Worm (Caenorhabditis elegans) whole organism, young adult: ENCODE data around the gene C45G9.12.

Experiments used
- B0019.2 ChIP-seq: fragments of 200-800 bp; sonication (Bioruptor generic); conservative IDR thresholded peaks from 2 replicates; pipeline ENCODE4 v1.3.6; 2022; ENCODE audit warnings: missing genetic modification reagents, missing genetic modification characterization, missing compliant biosample characterization
- B0035.1 ChIP-seq: sonication (generic microtip); optimal IDR thresholded peaks from 2 replicates; lab custom pipeline; 2016; ENCODE audit warnings: missing genetic modification characterization, mild to moderate bottlenecking, missing compliant biosample characterization, missing genotype, missing genetic modification reagents
- B0261.1 ChIP-seq: sonication (generic microtip); optimal IDR thresholded peaks from 2 replicates; lab custom pipeline; 2016; ENCODE audit warnings: mild to moderate bottlenecking, missing genetic modification characterization, moderate library complexity, missing compliant biosample characterization
- D2030.7 ChIP-seq: fragments of 200-800 bp; sonication (Bioruptor generic); IDR thresholded peaks from 2 replicates; pipeline ENCODE4 v1.3.6; 2022; ENCODE audit warnings: missing genetic modification reagents, missing genetic modification characterization, missing compliant biosample characterization
- F10E7.11 ChIP-seq: sonication (generic microtip); optimal IDR thresholded peaks from 2 replicates; lab custom pipeline; 2017; ENCODE audit warnings: mild to moderate bottlenecking, missing genetic modification characterization, moderate library complexity, missing compliant biosample characterization
- F37B4.10 ChIP-seq: fragments of 200-800 bp; sonication (Bioruptor generic); IDR thresholded peaks from 2 replicates; pipeline ENCODE4 v1.3.6; 2022; ENCODE audit warnings: missing genetic modification characterization, missing compliant biosample characterization
- F52B5.7 ChIP-seq: sonication (generic microtip); optimal IDR thresholded peaks from 2 replicates; lab custom pipeline; 2016; ENCODE audit warnings: mild to moderate bottlenecking, missing genetic modification characterization, missing compliant biosample characterization
- F57C9.4 ChIP-seq: sonication (generic microtip); optimal IDR thresholded peaks from 2 replicates; lab custom pipeline; 2017; ENCODE audit warnings: mild to moderate bottlenecking, missing genetic modification characterization, missing compliant biosample characterization
- K11D2.4 ChIP-seq: fragments of 200-800 bp; sonication (Bioruptor generic); IDR thresholded peaks from 2 replicates; pipeline ENCODE4 v1.3.6; 2022; ENCODE audit warnings: missing genetic modification reagents, missing genetic modification characterization, missing compliant biosample characterization
- ZK185.1 ChIP-seq: sonication (generic microtip); optimal IDR thresholded peaks from 2 replicates; lab custom pipeline; 2016; ENCODE audit warnings: mild to moderate bottlenecking, missing genetic modification characterization, missing compliant biosample characterization; ENCODE audit not compliant: poor library complexity, severe bottlenecking
- aptf-2 ChIP-seq: fragments of 200-800 bp; sonication (Bioruptor generic); conservative IDR thresholded peaks from 2 replicates; pipeline ENCODE4 v1.3.6; 2022; ENCODE audit warnings: missing genetic modification reagents, missing genetic modification characterization, missing compliant biosample characterization
- aptf-3 ChIP-seq: fragments of 200-800 bp; sonication (Bioruptor generic); IDR thresholded peaks from 2 replicates; pipeline ENCODE4 v1.3.6; 2022; ENCODE audit warnings: missing genetic modification characterization, missing compliant biosample characterization
- attf-3 ChIP-seq: fragments of 200-800 bp; sonication (Bioruptor generic); conservative IDR thresholded peaks from 2 replicates; pipeline ENCODE4 v1.3.6; 2022; ENCODE audit warnings: missing genetic modification reagents, missing genetic modification characterization, missing compliant biosample characterization
- attf-5 ChIP-seq: fragments of 200-800 bp; sonication (Bioruptor generic); optimal IDR thresholded peaks from 2 replicates; lab custom pipeline; 2018; ENCODE audit warnings: mild to moderate bottlenecking, missing genetic modification characterization, missing compliant biosample characterization
- bed-1 ChIP-seq: fragments of 200-800 bp; sonication (Bioruptor generic); IDR thresholded peaks from 2 replicates; pipeline ENCODE4 v1.3.6; 2022; ENCODE audit warnings: missing genetic modification reagents, missing genetic modification characterization, missing compliant biosample characterization
- bed-2 ChIP-seq: fragments of 200-800 bp; sonication (Bioruptor generic); IDR thresholded peaks from 2 replicates; pipeline ENCODE4 v1.3.6; 2022; ENCODE audit warnings: missing genetic modification reagents, missing genetic modification characterization, missing compliant biosample characterization
- cebp-2 ChIP-seq: fragments of 200-800 bp; sonication (Bioruptor generic); IDR thresholded peaks from 2 replicates; pipeline ENCODE4 v1.3.6; 2022; ENCODE audit warnings: missing genetic modification characterization, missing compliant biosample characterization
- ceh-79 ChIP-seq: sonication (generic microtip); optimal IDR thresholded peaks from 2 replicates; lab custom pipeline; 2017; ENCODE audit warnings: mild to moderate bottlenecking, missing genetic modification characterization, missing compliant biosample characterization
- dpff-1 ChIP-seq: sonication (generic microtip); optimal IDR thresholded peaks from 2 replicates; lab custom pipeline; 2017; ENCODE audit warnings: mild to moderate bottlenecking, missing genetic modification characterization, missing compliant biosample characterization
- dpl-1 ChIP-seq: fragments of 150-350 bp; optimal IDR thresholded peaks from 2 replicates; lab custom pipeline; 2014; ENCODE audit warnings: missing biosample characterization, missing genetic modification reagents, missing genetic modification characterization
- egl-44 ChIP-seq: fragments of 200-800 bp; sonication (Bioruptor generic); IDR thresholded peaks from 2 replicates; pipeline ENCODE4 v1.3.6; 2022; ENCODE audit warnings: missing genetic modification reagents, missing genetic modification characterization, missing compliant biosample characterization
- ekl-4 ChIP-seq: fragments of 200-800 bp; sonication (Bioruptor generic); IDR thresholded peaks from 2 replicates; pipeline ENCODE4 v1.3.6; 2022; ENCODE audit warnings: missing genetic modification reagents, missing genetic modification characterization, missing compliant biosample characterization
- ets-4 ChIP-seq: fragments of 200-800 bp; sonication (Bioruptor generic); optimal IDR thresholded peaks from 2 replicates; lab custom pipeline; 2018; ENCODE audit warnings: mild to moderate bottlenecking, missing genetic modification characterization, missing compliant biosample characterization
- fkh-3 ChIP-seq: sonication (generic microtip); optimal IDR thresholded peaks from 2 replicates; lab custom pipeline; 2016; ENCODE audit warnings: mild to moderate bottlenecking, missing genetic modification characterization, missing compliant biosample characterization
- hmg-20 ChIP-seq: fragments of 200-800 bp; sonication (Bioruptor generic); IDR thresholded peaks from 2 replicates; pipeline ENCODE4 v1.3.6; 2022; ENCODE audit warnings: missing genetic modification reagents, missing genetic modification characterization, missing compliant biosample characterization
- hsf-1 ChIP-seq: fragments of 200-800 bp; sonication (Bioruptor generic); IDR thresholded peaks from 2 replicates; pipeline ENCODE4 v1.3.6; 2022; ENCODE audit warnings: missing genetic modification reagents, missing genetic modification characterization, missing compliant biosample characterization
- lag-1 ChIP-seq: fragments of 200-800 bp; sonication (Bioruptor generic); IDR thresholded peaks from 2 replicates; pipeline ENCODE4 v1.3.6; 2022; ENCODE audit warnings: missing genetic modification reagents, missing genetic modification characterization, missing compliant biosample characterization
- let-607 ChIP-seq, 2 experiments: fragments of 200-800 bp in 1 of 2; sonication (Bioruptor generic) in 1 of 2; sonication (generic microtip) in 1 of 2; optimal IDR thresholded peaks; 2 replicates each; lab custom pipeline; 2016 to 2018; ENCODE audit warnings: mild to moderate bottlenecking in 2 of 2, missing compliant biosample characterization in 2 of 2, missing genetic modification characterization in 2 of 2, moderate library complexity in 2 of 2, missing genotype in 1 of 2
- lin-40 ChIP-seq: sonication (generic microtip); optimal IDR thresholded peaks from 2 replicates; lab custom pipeline; 2016; ENCODE audit warnings: missing genetic modification characterization, mild to moderate bottlenecking, missing compliant biosample characterization, missing genotype, missing genetic modification reagents
- madf-3 ChIP-seq: fragments of 200-800 bp; sonication (Bioruptor generic); IDR thresholded peaks from 2 replicates; pipeline ENCODE4 v1.3.6; 2022; ENCODE audit warnings: missing genetic modification reagents, missing genetic modification characterization, missing compliant biosample characterization
- mes-4 ChIP-seq: sonication (generic microtip); optimal IDR thresholded peaks from 2 replicates; lab custom pipeline; 2016; ENCODE audit warnings: missing genotype, missing genetic modification characterization, missing compliant biosample characterization
- nfya-2 ChIP-seq: fragments of 200-800 bp; sonication (Bioruptor generic); IDR thresholded peaks from 2 replicates; pipeline ENCODE4 v1.3.6; 2022; ENCODE audit warnings: missing genetic modification reagents, missing genetic modification characterization, missing compliant biosample characterization
- nhr-120 ChIP-seq: fragments of 200-800 bp; sonication (Bioruptor generic); IDR thresholded peaks from 2 replicates; pipeline ENCODE4 v1.3.6; 2022; ENCODE audit warnings: missing genetic modification characterization, missing compliant biosample characterization
- nhr-80 ChIP-seq: sonication (generic microtip); optimal IDR thresholded peaks from 2 replicates; lab custom pipeline; 2016; ENCODE audit warnings: missing genetic modification characterization, missing compliant biosample characterization
- nhr-90 ChIP-seq: sonication (generic microtip); optimal IDR thresholded peaks from 2 replicates; lab custom pipeline; 2016; ENCODE audit warnings: missing genotype, mild to moderate bottlenecking, missing genetic modification characterization, missing compliant biosample characterization
- pbrm-1 ChIP-seq: fragments of 200-800 bp; sonication (Bioruptor generic); IDR thresholded peaks from 2 replicates; pipeline ENCODE4 v1.3.6; 2022; ENCODE audit warnings: missing genetic modification reagents, missing genetic modification characterization, missing compliant biosample characterization
- rcor-1 ChIP-seq: fragments of 200-800 bp; sonication (Bioruptor generic); IDR thresholded peaks from 2 replicates; pipeline ENCODE4 v1.3.6; 2022; ENCODE audit warnings: missing genetic modification reagents, missing genetic modification characterization, missing compliant biosample characterization
- rec-8 ChIP-seq, 2 experiments: sonication (generic microtip); optimal IDR thresholded peaks; 2 replicates each; lab custom pipeline; 2016; ENCODE audit warnings: mild to moderate bottlenecking in 2 of 2, missing genetic modification characterization in 2 of 2, missing genetic modification reagents in 2 of 2, missing genotype in 2 of 2, missing biosample characterization in 1 of 2, missing compliant biosample characterization in 1 of 2, moderate library complexity in 1 of 2
- snpc-4 ChIP-seq, 5 experiments: fragments of 150-350 bp in 1 of 5; sonication (generic microtip) in 4 of 5; optimal IDR thresholded peaks; 2 replicates each; lab custom pipeline; 2014 to 2018; ENCODE audit warnings: missing genetic modification characterization in 5 of 5, missing biosample characterization in 3 of 5, antibody characterized with exemption in 2 of 5, mild to moderate bottlenecking in 2 of 5, missing compliant biosample characterization in 2 of 5, missing genotype in 2 of 5, moderate library complexity in 2 of 5, missing genetic modification reagents in 1 of 5
- sptf-2 ChIP-seq: fragments of 200-800 bp; sonication (Bioruptor generic); optimal IDR thresholded peaks from 2 replicates; lab custom pipeline; 2018; ENCODE audit warnings: mild to moderate bottlenecking, missing genetic modification characterization, missing compliant biosample characterization
- ztf-18 ChIP-seq: sonication (generic microtip); optimal IDR thresholded peaks from 2 replicates; lab custom pipeline; 2016; ENCODE audit warnings: missing genotype, mild to moderate bottlenecking, missing genetic modification characterization, missing compliant biosample characterization
- ztf-25 ChIP-seq: fragments of 200-800 bp; sonication (Bioruptor generic); IDR thresholded peaks from 2 replicates; pipeline ENCODE4 v1.3.6; 2022; ENCODE audit warnings: missing genetic modification reagents, missing genetic modification characterization, missing compliant biosample characterization
- ztf-26 ChIP-seq: sonication (generic microtip); optimal IDR thresholded peaks from 2 replicates; lab custom pipeline; 2017; ENCODE audit warnings: missing genetic modification characterization, missing compliant biosample characterization
- ztf-28 ChIP-seq: fragments of 200-800 bp; sonication (Bioruptor generic); IDR thresholded peaks from 2 replicates; pipeline ENCODE4 v1.3.6; 2022; ENCODE audit warnings: missing genetic modification reagents, missing genetic modification characterization, missing compliant biosample characterization
- ztf-3 ChIP-seq: fragments of 200-800 bp; sonication (Bioruptor generic); optimal IDR thresholded peaks from 2 replicates; lab custom pipeline; 2018; ENCODE audit warnings: mild to moderate bottlenecking, missing genetic modification characterization, missing compliant biosample characterization
- ztf-6 ChIP-seq: fragments of 200-800 bp; sonication (Bioruptor generic); IDR thresholded peaks from 2 replicates; pipeline ENCODE4 v1.3.6; 2022; ENCODE audit warnings: missing genetic modification reagents, missing genetic modification characterization, missing compliant biosample characterization

C45G9.12 gene

DNA sequence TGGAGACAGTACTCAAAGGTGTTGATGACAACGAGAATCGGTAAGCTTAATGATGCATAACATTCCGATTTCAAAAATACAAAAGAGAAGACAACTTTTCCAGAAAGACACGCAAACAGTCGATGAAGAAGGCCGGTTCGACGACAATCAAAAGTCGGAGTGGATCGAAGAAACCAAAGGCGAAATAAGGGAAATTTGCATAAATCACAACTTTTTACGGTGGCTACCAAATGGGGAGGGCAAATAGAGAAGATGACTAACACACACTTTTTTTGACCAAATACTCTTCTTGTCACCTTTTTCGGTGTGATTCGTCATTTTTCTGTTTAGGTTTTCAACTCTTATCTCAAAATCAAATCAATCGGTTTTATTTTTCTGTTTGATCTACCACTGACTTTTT, 35.3 kb downstream of the C45G9.12 start, which contains the start of gene C45G9.6:
TSS of gene C45G9.6 (plus strand) at position 301 of the 400 bp plus-strand sequence.
- TF ChIP-seq pbrm-1 (GFP tag; lab: Robert Waterston, UW): no peak
- TF ChIP-seq nfya-2: no peak
- no peak for TF ChIP-seq B0035.1 (tag; lab: Kevin White, UChicago)
- no peak for TF ChIP-seq ztf-18 (tag; lab: Kevin White, UChicago)
- no peak for TF ChIP-seq dpff-1 (tag; lab: Kevin White, UChicago)
- no peak for TF ChIP-seq D2030.7 (GFP tag; lab: Robert Waterston, UW)
- TF ChIP-seq dpl-1 (GFP tag; lab: Kevin White, UChicago): no peak
- no peak for TF ChIP-seq madf-3
- no peak for TF ChIP-seq cebp-2
- TF ChIP-seq attf-5 (GFP tag; lab: Kevin White, UChicago): no peak
- no peak for TF ChIP-seq ZK185.1 (tag; lab: Kevin White, UChicago)
- TF ChIP-seq lin-40 (tag; lab: Kevin White, UChicago): no peak
- no peak for TF ChIP-seq F10E7.11 (tag; lab: Kevin White, UChicago)
- no peak for TF ChIP-seq snpc-4 (GFP tag; optimal IDR thresholded peaks at IDR 0.05; lab: Kevin White, UChicago)
- no peak for TF ChIP-seq snpc-4 (tag; optimal IDR thresholded peaks at IDR 0.05; lab: Kevin White, UChicago)
- no peak for TF ChIP-seq ztf-3
- no peak for TF ChIP-seq B0019.2 (GFP tag; lab: Robert Waterston, UW)
- no peak for TF ChIP-seq bed-1 (GFP tag; lab: Robert Waterston, UW)
- TF ChIP-seq lag-1: no peak

DNA sequence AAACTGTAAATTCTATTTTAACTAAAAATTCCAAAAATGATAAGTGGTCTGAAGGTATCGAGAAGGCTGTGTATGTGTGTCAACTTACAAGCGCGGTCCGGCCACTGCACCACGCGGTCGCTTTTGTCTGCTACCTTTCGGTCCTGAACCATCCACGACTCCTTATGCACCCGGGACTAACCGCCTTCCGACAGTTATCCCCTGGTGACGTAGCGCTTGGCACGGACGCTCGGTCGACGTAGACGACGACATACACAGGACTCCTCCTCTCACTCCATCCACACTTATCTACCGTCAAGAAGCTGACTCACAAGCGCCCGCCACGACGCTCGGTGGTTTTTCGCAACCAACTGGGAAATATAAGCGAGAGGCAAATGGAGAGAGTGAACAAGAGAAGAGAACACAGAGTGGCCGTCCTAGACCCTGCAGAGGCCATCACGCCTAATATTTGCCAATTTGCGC, 40.0 kb downstream of the C45G9.12 start:
- TF ChIP-seq hmg-20 (GFP tag; lab: Robert Waterston, UW) (peak; percentile 77; the same call in 1 of the 2 replicates), egl-44 (GFP tag; lab: Robert Waterston, UW) (peak; percentile 69; the same call in 1 of the 2 replicates), ets-4 (GFP tag; lab: Kevin White, UChicago) (peak; percentile 55), fkh-3 (peak; percentile 64), bed-2 (GFP tag; lab: Robert Waterston, UW) (0 out of 2 replicates have a peak, but pooled peaks have one; percentile 14), F52B5.7 (tag; lab: Kevin White, UChicago) (peak; percentile 83), F10E7.11 (tag; lab: Kevin White, UChicago) (peak; percentile 67), aptf-2 (GFP tag; lab: Robert Waterston, UW) (peak; percentile 55; the same call in 1 of the 2 replicates), ztf-28 (0 out of 2 replicates have a peak, but pooled peaks have one; percentile 61), nhr-90 (tag; lab: Kevin White, UChicago) (peak; percentile 70), nhr-120 (0 out of 2 replicates have a peak, but pooled peaks have one; percentile 19), ceh-79 (peak; percentile 68), sptf-2 (peak; percentile 44), F37B4.10 (peak; percentile 72; the same call in 1 of the 2 replicates), K11D2.4 (peak; percentile 87), rec-8 (tag; optimal IDR thresholded peaks at IDR 0.05; lab: Kevin White, UChicago) (peak; percentile 5 to 22), B0261.1 (tag; lab: Kevin White, UChicago) (peak; percentile 79), ztf-26 (peak; percentile 78), ztf-6 (GFP tag; lab: Robert Waterston, UW) (peak; percentile 23; the same call in 1 of the 2 replicates), hsf-1 (GFP tag; lab: Robert Waterston, UW) (0 out of 2 replicates have a peak, but pooled peaks have one; percentile 55), F57C9.4 (tag; lab: Kevin White, UChicago) (peak; percentile 21), dpff-1 (tag; lab: Kevin White, UChicago) (peak; percentile 2), aptf-3 (GFP tag; lab: Robert Waterston, UW) (peak; percentile 79; the same call in 1 of the 2 replicates), ztf-18 (tag; lab: Kevin White, UChicago) (peak; percentile 87), mes-4 (tag; lab: Kevin White, UChicago) (peak; percentile 54), nhr-80 (peak; percentile 89), let-607 (tag; optimal IDR thresholded peaks at IDR 0.05; lab: Kevin White, UChicago) (peak in 1 of 2 experiments; percentile 59), ztf-25 (0 out of 2 replicates have a peak, but pooled peaks have one; percentile 17), madf-3 (peak; percentile 62; the same call in 1 of the 2 replicates), rcor-1 (peak; percentile 93), attf-3 (GFP tag; lab: Robert Waterston, UW) (peak; percentile 57), ekl-4 (GFP tag; lab: Robert Waterston, UW) (peak; percentile 87)
